Fruit fly (Drosophila melanogaster) whole organism, embryonic: ENCODE data around the gene PolQ.
A peak's percentile ranks its signal among the peaks of the same experiment; 100 is the strongest.

Experiments used
- Antp ChIP-seq: fragments of 200-800 bp; sonication (Bioruptor generic); optimal IDR thresholded peaks from 3 replicates; lab custom pipeline; 2016; ENCODE audit warnings: missing biosample characterization, missing genetic modification characterization
- BtbVII ChIP-seq: fragments of 200-800 bp; sonication (Bioruptor generic); optimal IDR thresholded peaks from 3 replicates; lab custom pipeline; 2017; ENCODE audit warnings: missing biosample characterization, mild to moderate bottlenecking, missing genetic modification characterization
- C15 ChIP-seq: fragments of 200-800 bp; sonication (Bioruptor generic); IDR thresholded peaks from 3 replicates; pipeline ENCODE4 v1.3.6; 2022; ENCODE audit warnings: missing biosample characterization, missing genetic modification characterization
- CG10267 ChIP-seq: fragments of 200-800 bp; sonication (Bioruptor generic); optimal IDR thresholded peaks from 2 replicates; lab custom pipeline; 2018; ENCODE audit warnings: missing biosample characterization, mild to moderate bottlenecking, missing genetic modification characterization, moderate library complexity
- CG10366 ChIP-seq: fragments of 200-800 bp; sonication (Bioruptor generic); IDR thresholded peaks from 2 replicates; pipeline ENCODE4 v1.3.6; 2022; ENCODE audit warnings: missing biosample characterization, missing genetic modification characterization
- CG10565 ChIP-seq: fragments of 200-800 bp; sonication (Bioruptor generic); optimal IDR thresholded peaks from 3 replicates; lab custom pipeline; 2016; ENCODE audit warnings: missing biosample characterization, mild to moderate bottlenecking, missing genetic modification characterization
- CG12155 ChIP-seq: fragments of 200-800 bp; sonication (Bioruptor generic); optimal IDR thresholded peaks from 3 replicates; lab custom pipeline; 2016; ENCODE audit warnings: missing biosample characterization, missing genetic modification characterization
- CG12219 ChIP-seq: fragments of 200-800 bp; sonication (Bioruptor generic); optimal IDR thresholded peaks from 3 replicates; lab custom pipeline; 2018; ENCODE audit warnings: missing biosample characterization, mild to moderate bottlenecking, missing genetic modification characterization
- CG12299 ChIP-seq: fragments of 200-800 bp; sonication (Bioruptor generic); optimal IDR thresholded peaks from 2 replicates; lab custom pipeline; 2018; ENCODE audit warnings: missing biosample characterization, mild to moderate bottlenecking, missing genetic modification characterization
- CG12659 ChIP-seq: fragments of 200-800 bp; sonication (Bioruptor generic); optimal IDR thresholded peaks from 3 replicates; lab custom pipeline; 2017; ENCODE audit warnings: mild to moderate bottlenecking, missing biosample characterization, missing genetic modification reagents, missing genetic modification characterization
- CG13287 ChIP-seq: fragments of 200-800 bp; sonication (Bioruptor generic); IDR thresholded peaks from 2 replicates; pipeline ENCODE4 v1.3.6; 2022; ENCODE audit warnings: missing biosample characterization, missing genetic modification characterization; ENCODE audit not compliant: partially characterized antibody
- CG14965 ChIP-seq: fragments of 200-800 bp; sonication (Bioruptor generic); optimal IDR thresholded peaks from 2 replicates; lab custom pipeline; 2016; ENCODE audit warnings: missing biosample characterization, missing genetic modification characterization, borderline replicate concordance
- CG15479 ChIP-seq: fragments of 200-800 bp; sonication (Bioruptor generic); optimal IDR thresholded peaks from 3 replicates; lab custom pipeline; 2019; ENCODE audit warnings: missing biosample characterization, mild to moderate bottlenecking, missing genetic modification characterization, moderate library complexity
- CG17186 ChIP-seq: fragments of 200-800 bp; sonication (Bioruptor generic); optimal IDR thresholded peaks from 3 replicates; lab custom pipeline; 2017; ENCODE audit warnings: missing biosample characterization, missing genetic modification reagents, missing genetic modification characterization
- CG1792 ChIP-seq: fragments of 200-800 bp; sonication (Bioruptor generic); optimal IDR thresholded peaks from 2 replicates; lab custom pipeline; 2016; ENCODE audit warnings: missing biosample characterization, missing genetic modification characterization
- CG18262 ChIP-seq: fragments of 200-800 bp; optimal IDR thresholded peaks from 3 replicates; lab custom pipeline; 2019; ENCODE audit warnings: missing biosample characterization, mild to moderate bottlenecking, missing genetic modification characterization, moderate library complexity
- CG32767 ChIP-seq: fragments of 200-800 bp; sonication (Bioruptor generic); IDR thresholded peaks from 2 replicates; pipeline ENCODE4 v1.3.6; 2022; ENCODE audit warnings: missing biosample characterization, missing genetic modification characterization
- CG3407 ChIP-seq: fragments of 200-800 bp; sonication (Bioruptor generic); optimal IDR thresholded peaks from 2 replicates; lab custom pipeline; 2018; ENCODE audit warnings: missing biosample characterization, mild to moderate bottlenecking, missing genetic modification characterization
- CG4424 ChIP-seq: fragments of 200-800 bp; sonication (Bioruptor generic); optimal IDR thresholded peaks from 3 replicates; lab custom pipeline; 2016; ENCODE audit warnings: missing biosample characterization, missing genetic modification characterization
- CG5245 ChIP-seq: fragments of 200-800 bp; sonication (Bioruptor generic); optimal IDR thresholded peaks from 3 replicates; lab custom pipeline; 2016; ENCODE audit warnings: missing biosample characterization, missing genetic modification characterization
- CG7357 ChIP-seq: fragments of 200-800 bp; sonication (Bioruptor generic); IDR thresholded peaks from 3 replicates; pipeline ENCODE4 v1.3.6; 2022; ENCODE audit warnings: missing biosample characterization, missing genetic modification characterization
- CG7928 ChIP-seq: fragments of 200-800 bp; sonication (Bioruptor generic); optimal IDR thresholded peaks from 2 replicates; lab custom pipeline; 2017; ENCODE audit warnings: missing biosample characterization, mild to moderate bottlenecking, missing genetic modification characterization
- CoRest ChIP-seq: fragments of 200-800 bp; sonication (Bioruptor generic); optimal IDR thresholded peaks from 3 replicates; lab custom pipeline; 2018; ENCODE audit warnings: missing biosample characterization, mild to moderate bottlenecking, missing genetic modification characterization, moderate library complexity
- GATAe ChIP-seq: fragments of 200-800 bp; sonication (Bioruptor generic); conservative IDR thresholded peaks from 2 replicates; pipeline ENCODE4 v1.3.6; 2022; ENCODE audit warnings: missing biosample characterization, missing genetic modification characterization
- Med ChIP-seq: fragments of 200-800 bp; sonication (Bioruptor generic); peaks from one replicate; lab custom pipeline; 2016; ENCODE audit warnings: missing biosample characterization, missing genetic modification characterization, mild to moderate bottlenecking, inconsistent platforms, moderate library complexity
- Spps ChIP-seq: fragments of 200-800 bp; sonication (Bioruptor generic); optimal IDR thresholded peaks from 2 replicates; lab custom pipeline; 2018; ENCODE audit warnings: missing biosample characterization, mild to moderate bottlenecking, missing genetic modification characterization
- amos ChIP-seq: fragments of 200-800 bp; sonication (Bioruptor generic); IDR thresholded peaks from 2 replicates; pipeline ENCODE4 v1.3.6; 2022; ENCODE audit warnings: missing biosample characterization, missing genetic modification characterization; ENCODE audit not compliant: partially characterized antibody
- ara ChIP-seq: fragments of 200-800 bp; sonication (Bioruptor generic); IDR thresholded peaks from 2 replicates; pipeline ENCODE4 v1.3.6; 2022; ENCODE audit warnings: missing biosample characterization, missing genetic modification characterization
- bigmax ChIP-seq: fragments of 200-800 bp; sonication (Bioruptor generic); optimal IDR thresholded peaks from 2 replicates; lab custom pipeline; 2018; ENCODE audit warnings: missing biosample characterization, mild to moderate bottlenecking, missing genetic modification characterization
- cg ChIP-seq: fragments of 200-800 bp; sonication (Bioruptor generic); optimal IDR thresholded peaks from 3 replicates; lab custom pipeline; 2019; ENCODE audit warnings: missing biosample characterization, mild to moderate bottlenecking, missing genetic modification characterization, moderate library complexity
- corto ChIP-seq: fragments of 200-800 bp; sonication (Bioruptor generic); optimal IDR thresholded peaks from 2 replicates; lab custom pipeline; 2016; ENCODE audit warnings: missing biosample characterization, mild to moderate bottlenecking, missing genetic modification characterization, moderate library complexity
- dpn ChIP-seq, 2 experiments: fragments of 200-800 bp; sonication (Bioruptor generic); optimal IDR thresholded peaks; 3 replicates each; lab custom pipeline; 2016; ENCODE audit warnings: missing biosample characterization in 2 of 2, missing genetic modification characterization in 2 of 2
- ems ChIP-seq: fragments of 200-800 bp; sonication (Bioruptor generic); optimal IDR thresholded peaks from 3 replicates; lab custom pipeline; 2016; ENCODE audit warnings: missing biosample characterization, missing genetic modification characterization
- fd102C ChIP-seq: fragments of 200-800 bp; sonication (Bioruptor generic); optimal IDR thresholded peaks from 2 replicates; lab custom pipeline; 2018; ENCODE audit warnings: missing biosample characterization, mild to moderate bottlenecking, missing genetic modification characterization, moderate library complexity
- gcm ChIP-seq: fragments of 200-800 bp; sonication (Bioruptor generic); optimal IDR thresholded peaks from 2 replicates; lab custom pipeline; 2019; ENCODE audit warnings: missing biosample characterization, mild to moderate bottlenecking, missing genetic modification characterization, moderate library complexity
- grn ChIP-seq: fragments of 200-800 bp; sonication (Bioruptor generic); optimal IDR thresholded peaks from 3 replicates; lab custom pipeline; 2017; ENCODE audit warnings: missing biosample characterization, missing genetic modification characterization
- hbn ChIP-seq: fragments of 200-800 bp; sonication (Bioruptor generic); IDR thresholded peaks from 2 replicates; pipeline ENCODE4 v1.3.6; 2022; ENCODE audit warnings: missing biosample characterization, missing genetic modification characterization; ENCODE audit not compliant: partially characterized antibody
- ind ChIP-seq: fragments of 200-800 bp; sonication (Bioruptor generic); optimal IDR thresholded peaks from 3 replicates; lab custom pipeline; 2016; ENCODE audit warnings: missing biosample characterization, missing genetic modification characterization
- pb ChIP-seq: fragments of 200-800 bp; sonication (Bioruptor generic); optimal IDR thresholded peaks from 3 replicates; lab custom pipeline; 2016; ENCODE audit warnings: missing biosample characterization, missing genetic modification characterization
- phol ChIP-seq: fragments of 200-800 bp; sonication (Bioruptor generic); optimal IDR thresholded peaks from 3 replicates; lab custom pipeline; 2018; ENCODE audit warnings: missing biosample characterization, mild to moderate bottlenecking, missing genetic modification characterization, moderate library complexity
- pum ChIP-seq: fragments of 200-800 bp; sonication (Bioruptor generic); optimal IDR thresholded peaks from 2 replicates; lab custom pipeline; 2016; ENCODE audit warnings: missing biosample characterization, missing genetic modification characterization
- pzg ChIP-seq: fragments of 200-800 bp; sonication (Bioruptor generic); optimal IDR thresholded peaks from 3 replicates; lab custom pipeline; 2018; ENCODE audit warnings: missing biosample characterization, mild to moderate bottlenecking, missing genetic modification characterization, moderate library complexity
- ranshi ChIP-seq: fragments of 200-800 bp; sonication (Bioruptor generic); IDR thresholded peaks from 2 replicates; pipeline ENCODE4 v1.3.6; 2022; ENCODE audit warnings: missing biosample characterization, missing genetic modification characterization
- row ChIP-seq: fragments of 200-800 bp; sonication (Bioruptor generic); IDR thresholded peaks from 3 replicates; pipeline ENCODE4 v1.3.6; 2022; ENCODE audit warnings: missing biosample characterization, missing genetic modification characterization
- sisA ChIP-seq: fragments of 200-800 bp; sonication (Bioruptor generic); IDR thresholded peaks from 2 replicates; pipeline ENCODE4 v1.3.6; 2022; ENCODE audit warnings: missing biosample characterization, missing genetic modification characterization
- slou ChIP-seq: fragments of 200-800 bp; sonication (Bioruptor generic); optimal IDR thresholded peaks from 3 replicates; lab custom pipeline; 2016; ENCODE audit warnings: missing biosample characterization, missing genetic modification characterization
- sqz ChIP-seq: fragments of 200-800 bp; sonication (Bioruptor generic); optimal IDR thresholded peaks from 3 replicates; lab custom pipeline; 2018; ENCODE audit warnings: missing biosample characterization, mild to moderate bottlenecking, missing genetic modification characterization
- stwl ChIP-seq: fragments of 200-800 bp; sonication (Bioruptor generic); optimal IDR thresholded peaks from 3 replicates; lab custom pipeline; 2018; ENCODE audit warnings: missing biosample characterization, mild to moderate bottlenecking, missing genetic modification characterization, moderate library complexity
- vnd ChIP-seq: fragments of 200-800 bp; sonication (Bioruptor generic); IDR thresholded peaks from 3 replicates; pipeline ENCODE4 v1.3.6; 2022; ENCODE audit warnings: missing biosample characterization, missing genetic modification characterization; ENCODE audit not compliant: partially characterized antibody
- wdn ChIP-seq: fragments of 200-800 bp; sonication (Bioruptor generic); IDR thresholded peaks from 2 replicates; pipeline ENCODE4 v1.3.6; 2022; ENCODE audit warnings: missing biosample characterization, missing genetic modification characterization
- z ChIP-seq: fragments of 200-800 bp; sonication (Bioruptor generic); IDR thresholded peaks from 3 replicates; pipeline ENCODE4 v1.3.6; 2022; ENCODE audit warnings: missing biosample characterization, missing genetic modification characterization

Gene PolQ

dm6 chr3R:12697571-12698039 lies 14.5 kb downstream of the PolQ start (continued):
- TF ChIP-seq Antp (GFP tag; lab: Kevin White, UChicago), result no peak
- no peak for TF ChIP-seq CG5245
- no peak for TF ChIP-seq ara
- peak; percentile 19 for TF ChIP-seq CG12155 (GFP tag; lab: Kevin White, UChicago)
- TF ChIP-seq CG18262 (tag; lab: Kevin White, UChicago), result peak; percentile 5
- peak; percentile 40 for TF ChIP-seq phol (tag; lab: Kevin White, UChicago)
- TF ChIP-seq CG10267, result peak; percentile 59
- no peak for TF ChIP-seq GATAe (GFP tag; lab: Robert Waterston, UW)
- TF ChIP-seq vnd, result peak; percentile 48; the same call in 1 of the 3 replicates
- 0 out of 2 replicates have a peak, but pooled peaks have one; percentile 31 for TF ChIP-seq hbn (GFP tag; lab: Robert Waterston, UW)
- TF ChIP-seq ind (GFP tag; lab: Kevin White, UChicago), result no peak
- TF ChIP-seq stwl (tag; lab: Kevin White, UChicago), result peak; percentile 64
- TF ChIP-seq CG10366, result no peak
- no peak for TF ChIP-seq CG15479
- peak; percentile 50 for TF ChIP-seq CG17186 (GFP tag; lab: Kevin White, UChicago)
- TF ChIP-seq corto, result no peak
- no peak for TF ChIP-seq CG10565 (GFP tag; lab: Kevin White, UChicago)
- TF ChIP-seq gcm (GFP tag; lab: Kevin White, UChicago), result no peak
- peak; percentile 16 for TF ChIP-seq BtbVII (GFP tag; lab: Kevin White, UChicago)
- TF ChIP-seq amos, result peak; percentile 53
- peak; percentile 83 for TF ChIP-seq Med (GFP tag; lab: Kevin White, UChicago)
- no peak for TF ChIP-seq slou (GFP tag; lab: Kevin White, UChicago)
- peak; percentile 24 for TF ChIP-seq CoRest
- no peak for TF ChIP-seq fd102C (GFP tag; lab: Kevin White, UChicago)
- TF ChIP-seq CG13287 (GFP tag; lab: Robert Waterston, UW), result peak; percentile 71
- no peak for TF ChIP-seq Spps (tag; lab: Kevin White, UChicago)
- TF ChIP-seq pum (GFP tag; lab: Kevin White, UChicago), result no peak
- no peak for TF ChIP-seq CG1792 (GFP tag; lab: Kevin White, UChicago)
- no peak; the same call in 1 of the 2 replicates for TF ChIP-seq ranshi (GFP tag; lab: Robert Waterston, UW)
- TF ChIP-seq dpn (GFP tag; optimal IDR thresholded peaks at IDR 0.05; lab: Kevin White, UChicago), result no peak
- no peak for TF ChIP-seq bigmax
- no peak for TF ChIP-seq z (GFP tag; lab: Robert Waterston, UW)
- TF ChIP-seq CG12299 (tag; lab: Kevin White, UChicago), result peak; percentile 12
- TF ChIP-seq row (GFP tag; lab: Robert Waterston, UW), result 0 out of 3 replicates have a peak, but pooled peaks have one; percentile 12
- no peak for TF ChIP-seq sisA
- TF ChIP-seq wdn, result no peak
- no peak for TF ChIP-seq ems (GFP tag; lab: Kevin White, UChicago)
- TF ChIP-seq CG32767, result peak; percentile 45; the same call in 1 of the 2 replicates
- TF ChIP-seq CG7357 (GFP tag; lab: Robert Waterston, UW), result no peak
- TF ChIP-seq grn (GFP tag; lab: Kevin White, UChicago), result no peak
- peak; percentile 68 for TF ChIP-seq CG12659 (GFP tag; lab: Kevin White, UChicago)
- no peak for TF ChIP-seq sqz (GFP tag; lab: Kevin White, UChicago)
- TF ChIP-seq CG12219 (GFP tag; lab: Kevin White, UChicago), result no peak
- no peak for TF ChIP-seq CG3407 (GFP tag; lab: Kevin White, UChicago)
- no peak for TF ChIP-seq CG7928 (GFP tag; lab: Kevin White, UChicago)
- no peak for TF ChIP-seq CG4424
- peak; percentile 87 for TF ChIP-seq pzg (GFP tag; lab: Kevin White, UChicago)
- no peak for TF ChIP-seq cg (GFP tag; lab: Kevin White, UChicago)
- TF ChIP-seq CG14965 (GFP tag; lab: Kevin White, UChicago), result no peak
- TF ChIP-seq pb (GFP tag; lab: Kevin White, UChicago), result no peak
- TF ChIP-seq C15, result no peak
